Worm (Caenorhabditis elegans) whole organism, L2 larva: ENCODE measurements around the gene F28C10.3.

ENCODE experiments used
- R02D3.7 ChIP-seq: fragments of 150-350 bp; optimal IDR thresholded peaks from 2 replicates; lab custom pipeline; 2014; ENCODE audit warnings: missing biosample characterization, missing genetic modification characterization
- aly-2 ChIP-seq: fragments of 150-350 bp; optimal IDR thresholded peaks from 2 replicates; lab custom pipeline; 2014; ENCODE audit warnings: missing biosample characterization, missing genetic modification characterization
- ama-1 ChIP-seq: fragments of 150-350 bp; optimal IDR thresholded peaks from 2 replicates; lab custom pipeline; 2018; ENCODE audit warnings: inconsistent platforms
- ceh-82 ChIP-seq: fragments of 150-350 bp; optimal IDR thresholded peaks from 2 replicates; lab custom pipeline; 2014; ENCODE audit warnings: missing biosample characterization, missing genetic modification characterization
- dmd-4 ChIP-seq: sonication (generic microtip); optimal IDR thresholded peaks from 2 replicates; lab custom pipeline; 2017; ENCODE audit warnings: missing biosample characterization, missing genetic modification characterization
- mdl-1 ChIP-seq, 2 experiments: fragments of 150-350 bp in 1 of 2; sonication (generic microtip) in 1 of 2; optimal IDR thresholded peaks; 2 replicates each; lab custom pipeline; 2017; ENCODE audit warnings: missing biosample characterization in 2 of 2, missing genetic modification characterization in 2 of 2
- nhr-12 ChIP-seq: fragments of 150-350 bp; optimal IDR thresholded peaks from 2 replicates; lab custom pipeline; 2014; ENCODE audit warnings: missing biosample characterization, missing genetic modification characterization
- nhr-129 ChIP-seq: fragments of 150-350 bp; optimal IDR thresholded peaks from 2 replicates; lab custom pipeline; 2014; ENCODE audit warnings: missing biosample characterization, missing genetic modification characterization
- nhr-237 ChIP-seq: fragments of 150-350 bp; optimal IDR thresholded peaks from 2 replicates; lab custom pipeline; 2014; ENCODE audit warnings: missing biosample characterization, missing genetic modification characterization
- nhr-6 ChIP-seq: fragments of 150-350 bp; optimal IDR thresholded peaks from 2 replicates; lab custom pipeline; 2014; ENCODE audit warnings: missing biosample characterization, missing genetic modification characterization
- unc-62 ChIP-seq: fragments of 150-350 bp; optimal IDR thresholded peaks from 2 replicates; lab custom pipeline; 2014; ENCODE audit warnings: missing biosample characterization, missing genetic modification reagents, missing genetic modification characterization

ce11 chrX:524498-524897 is 11.1 kb downstream of the F28C10.3 start:
- no peak for TF ChIP-seq mdl-1 (tag; optimal IDR thresholded peaks at IDR 0.05; lab: Kevin White, UChicago)
- no peak for TF ChIP-seq unc-62 (GFP tag; lab: Kevin White, UChicago)
- TF ChIP-seq dmd-4, result no peak
- no peak for TF ChIP-seq nhr-237
- no peak for TF ChIP-seq ama-1 (lab: Kevin White, UChicago)
- TF ChIP-seq aly-2 (tag; lab: Kevin White, UChicago), result no peak
- no peak for TF ChIP-seq ceh-82 (tag; lab: Kevin White, UChicago)
- no peak for TF ChIP-seq R02D3.7 (tag; lab: Kevin White, UChicago)
- no peak for TF ChIP-seq nhr-12 (tag; lab: Kevin White, UChicago)
- TF ChIP-seq nhr-129 (tag; lab: Kevin White, UChicago), result no peak
- TF ChIP-seq nhr-6 (tag; lab: Kevin White, UChicago), result no peak
